Worm (Caenorhabditis elegans) whole organism, L3 larva: ENCODE data around the gene mboa-7.

Experiments
- egl-27 ChIP-seq: sonication (generic microtip); optimal IDR thresholded peaks from 4 replicates; lab custom pipeline; 2017; ENCODE audit warnings: missing biosample characterization, missing genetic modification reagents, missing genetic modification characterization
- fos-1 ChIP-seq: fragments of 150-350 bp; optimal IDR thresholded peaks from 2 replicates; lab custom pipeline; 2014; ENCODE audit warnings: missing biosample characterization, missing genetic modification characterization
- jun-1 ChIP-seq: fragments of 150-350 bp; optimal IDR thresholded peaks from 2 replicates; lab custom pipeline; 2014; ENCODE audit warnings: missing biosample characterization, missing genetic modification reagents, missing genetic modification characterization
- nfya-1 ChIP-seq: sonication (generic microtip); optimal IDR thresholded peaks from 2 replicates; lab custom pipeline; 2017; ENCODE audit warnings: missing genetic modification characterization, mild to moderate bottlenecking, missing compliant biosample characterization, antibody characterized with exemption, moderate library complexity; ENCODE audit not compliant: insufficient read depth
- nhr-23 ChIP-seq: fragments of 150-350 bp; optimal IDR thresholded peaks from 2 replicates; lab custom pipeline; 2014; ENCODE audit warnings: missing biosample characterization, missing genetic modification reagents, missing genetic modification characterization
- nhr-76 ChIP-seq: fragments of 150-350 bp; sonication (generic microtip); optimal IDR thresholded peaks from 5 replicates; lab custom pipeline; 2014; ENCODE audit warnings: missing biosample characterization, missing genetic modification characterization
- pha-4 ChIP-seq: fragments of 150-350 bp; optimal IDR thresholded peaks from 2 replicates; lab custom pipeline; 2014; ENCODE audit warnings: missing biosample characterization, missing genetic modification reagents, missing genetic modification characterization
- skn-1 ChIP-seq: fragments of 150-350 bp; optimal IDR thresholded peaks from 2 replicates; lab custom pipeline; 2014; ENCODE audit warnings: missing biosample characterization, missing genetic modification characterization
- unc-62 ChIP-seq: fragments of 150-350 bp; sonication (generic microtip); optimal IDR thresholded peaks from 4 replicates; lab custom pipeline; 2014; ENCODE audit warnings: missing biosample characterization, missing genetic modification reagents, missing genetic modification characterization

DNA sequence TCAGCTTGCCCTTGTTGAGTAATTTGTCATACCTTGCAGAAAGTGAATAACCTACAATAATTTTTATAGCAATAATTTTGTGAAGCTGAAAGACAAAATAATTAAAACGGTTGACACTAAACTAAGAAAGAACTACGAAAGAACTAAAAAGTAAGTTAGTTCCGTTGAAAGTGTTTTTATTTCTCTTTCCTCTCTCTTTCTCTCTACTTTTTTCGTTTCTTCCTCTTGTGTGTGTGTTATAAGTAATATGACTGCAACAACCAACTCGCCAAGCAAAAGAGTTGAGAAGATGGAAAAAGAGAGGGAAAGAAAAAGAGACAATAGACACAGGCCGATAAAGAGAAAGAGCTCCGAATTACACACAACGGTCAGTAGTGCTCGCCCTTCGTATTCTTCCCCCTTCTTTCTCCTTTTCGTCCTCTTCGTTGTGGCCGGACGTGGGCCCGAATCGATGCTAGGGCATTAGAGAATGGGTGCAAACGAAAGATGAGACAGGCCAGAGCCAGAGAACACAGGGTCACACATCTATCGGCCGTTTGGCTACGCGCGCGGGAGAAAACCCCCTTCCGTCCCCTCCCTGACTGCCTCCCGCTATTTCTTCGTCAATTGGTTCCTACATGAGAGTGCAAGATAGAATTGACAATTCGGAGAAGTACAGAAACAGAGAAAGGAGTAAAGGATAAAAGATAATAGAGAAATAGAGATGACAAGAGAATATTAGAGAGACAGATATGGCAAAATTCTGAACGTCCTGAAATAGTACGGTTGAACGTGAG is 31.0 kb upstream of the mboa-7 start, which contains the start of gene syd-2:
- TF ChIP-seq jun-1 (tag; lab: Kevin White, UChicago) (peak; percentile 35), pha-4 (tag; lab: Kevin White, UChicago) (peak; percentile 68), nhr-76 (no peak), nhr-23 (tag; lab: Kevin White, UChicago) (peak; percentile 59), skn-1 (tag; lab: Kevin White, UChicago) (peak; percentile 6), unc-62 (GFP tag; lab: Kevin White, UChicago) (peak; percentile 79), egl-27 (tag; lab: Kevin White, UChicago) (peak; percentile 4), nfya-1 (tag; lab: Kevin White, UChicago) (peak; percentile 75), fos-1 (tag; lab: Kevin White, UChicago) (no peak)
